Worm (Caenorhabditis elegans): ENCODE results near the gene crh-2.

DNA sequence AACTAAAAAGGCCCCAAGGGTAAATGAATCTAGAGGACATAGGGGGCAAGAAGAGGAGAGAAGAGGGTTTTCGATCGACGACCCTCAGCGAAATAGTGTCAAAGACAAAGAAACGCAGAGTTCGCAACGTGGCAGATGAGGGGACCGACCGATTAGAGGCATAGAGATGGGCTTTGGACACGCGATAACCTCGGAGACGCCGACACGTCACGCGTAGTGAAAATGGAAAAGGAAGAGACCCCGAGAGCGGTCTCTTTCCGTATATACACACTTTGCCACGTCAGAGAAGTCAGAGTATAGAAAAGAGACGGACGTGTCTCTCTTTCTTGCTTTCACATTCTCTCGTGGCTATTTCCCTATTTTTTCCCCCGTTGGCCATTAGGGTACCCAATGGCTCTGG, 5.9 kb downstream of the crh-2 start:
- TF ChIP-seq cog-1 (tag; optimal IDR thresholded peaks at IDR 0.05) (peak; percentile 53), flt-1 (GFP tag; IDR thresholded peaks at IDR 0.05) (peak; percentile 68; the same call in 1 of the 2 replicates), ref-1 (GFP tag; conservative IDR thresholded peaks at IDR 0.05) (no peak), ztf-23 (GFP tag; IDR thresholded peaks at IDR 0.05) (no peak), T22C8.4 (GFP tag; IDR thresholded peaks at IDR 0.05) (no peak), ztf-29 (GFP tag; IDR thresholded peaks at IDR 0.05) (no peak), med-1 (GFP tag; optimal IDR thresholded peaks at IDR 0.05; ENCODE audit: insufficient read depth) (peak; percentile 10), tab-1 (GFP tag; IDR thresholded peaks at IDR 0.05) (no peak)

Measured in whole organism, midembryonic.